Worm (Caenorhabditis elegans) whole organism, L3 larva: ENCODE data around the gene mbk-1.
A peak's percentile ranks its signal among the peaks of the same experiment; 100 is the strongest.

Source experiments
- R02D3.7 ChIP-seq: fragments of 150-350 bp; optimal IDR thresholded peaks from 2 replicates; lab custom pipeline; 2014; ENCODE audit warnings: missing biosample characterization, missing genetic modification characterization
- aly-2 ChIP-seq: fragments of 150-350 bp; optimal IDR thresholded peaks from 2 replicates; lab custom pipeline; 2014; ENCODE audit warnings: missing biosample characterization, missing genetic modification characterization
- ama-1 ChIP-seq: fragments of 150-350 bp; optimal IDR thresholded peaks from 2 replicates; lab custom pipeline; 2018
- ceh-82 ChIP-seq: fragments of 150-350 bp; optimal IDR thresholded peaks from 2 replicates; lab custom pipeline; 2014; ENCODE audit warnings: missing biosample characterization, missing genetic modification characterization
- fkh-10 ChIP-seq: sonication (generic microtip); optimal IDR thresholded peaks from 2 replicates; lab custom pipeline; 2017; ENCODE audit warnings: missing biosample characterization, missing genetic modification reagents, missing genetic modification characterization
- fos-1 ChIP-seq: fragments of 150-350 bp; optimal IDR thresholded peaks from 2 replicates; lab custom pipeline; 2014; ENCODE audit warnings: missing biosample characterization, missing genetic modification characterization
- nfya-1 ChIP-seq: sonication (generic microtip); optimal IDR thresholded peaks from 2 replicates; lab custom pipeline; 2017; ENCODE audit warnings: missing genetic modification characterization, mild to moderate bottlenecking, missing compliant biosample characterization, antibody characterized with exemption, moderate library complexity; ENCODE audit not compliant: insufficient read depth
- nhr-237 ChIP-seq: fragments of 150-350 bp; optimal IDR thresholded peaks from 2 replicates; lab custom pipeline; 2014; ENCODE audit warnings: missing biosample characterization, missing genetic modification characterization
- nhr-67 ChIP-seq: fragments of 150-350 bp; optimal IDR thresholded peaks from 2 replicates; lab custom pipeline; 2014; ENCODE audit warnings: missing biosample characterization, missing genetic modification characterization
- pha-4 ChIP-seq: fragments of 150-350 bp; optimal IDR thresholded peaks from 2 replicates; lab custom pipeline; 2014; ENCODE audit warnings: missing biosample characterization, missing genetic modification reagents, missing genetic modification characterization
- snpc-4 ChIP-seq: fragments of 150-350 bp; optimal IDR thresholded peaks from 2 replicates; lab custom pipeline; 2014; ENCODE audit warnings: missing biosample characterization, missing genetic modification characterization
- unc-39 ChIP-seq: sonication (generic microtip); optimal IDR thresholded peaks from 4 replicates; lab custom pipeline; 2017; ENCODE audit warnings: missing biosample characterization, missing genetic modification characterization
- unc-62 ChIP-seq: fragments of 150-350 bp; sonication (generic microtip); optimal IDR thresholded peaks from 4 replicates; lab custom pipeline; 2014; ENCODE audit warnings: missing biosample characterization, missing genetic modification reagents, missing genetic modification characterization
- ztf-4 ChIP-seq: fragments of 150-350 bp; optimal IDR thresholded peaks from 2 replicates; lab custom pipeline; 2014; ENCODE audit warnings: missing biosample characterization, missing genetic modification characterization

DNA sequence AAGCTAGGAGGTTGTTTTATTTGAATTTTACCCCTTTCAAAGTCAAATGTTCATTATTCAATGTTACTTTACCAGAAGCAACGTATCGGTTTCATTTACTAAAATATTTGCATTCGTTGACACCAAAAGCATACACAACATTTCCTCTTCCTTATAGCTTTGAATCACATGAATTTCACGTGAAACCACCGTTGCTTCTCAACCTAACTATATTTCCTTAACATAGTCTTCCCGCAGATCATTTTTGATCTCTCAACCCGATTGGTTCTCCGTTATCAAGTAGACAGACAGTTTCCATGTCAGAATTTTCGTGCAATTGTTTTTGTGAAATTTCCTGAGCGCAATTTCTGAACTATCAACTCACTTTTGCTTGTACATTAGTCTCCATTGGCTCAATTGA lies 14.4 kb downstream of the mbk-1 start:
- no peak for TF ChIP-seq nfya-1 (tag; lab: Kevin White, UChicago)
- no peak for TF ChIP-seq fkh-10
- no peak for TF ChIP-seq unc-62
- no peak for TF ChIP-seq pha-4 (tag; lab: Kevin White, UChicago)
- no peak for TF ChIP-seq nhr-67
- TF ChIP-seq aly-2 (tag; lab: Kevin White, UChicago) = no peak
- TF ChIP-seq ztf-4 (tag; lab: Kevin White, UChicago) = no peak
- no peak for TF ChIP-seq nhr-237 (tag; lab: Kevin White, UChicago)
- no peak for TF ChIP-seq ceh-82
- TF ChIP-seq fos-1 (tag; lab: Kevin White, UChicago) = no peak
- TF ChIP-seq R02D3.7 = no peak
- peak; percentile 50 for TF ChIP-seq ama-1 (lab: Kevin White, UChicago)
- no peak for TF ChIP-seq unc-39
- no peak for TF ChIP-seq snpc-4 (tag; lab: Kevin White, UChicago)
